Worm (Caenorhabditis elegans) whole organism, midembryonic: ENCODE measurements around the gene orc-5.

Experiments used
- T22C8.4 ChIP-seq: fragments of 200-800 bp; sonication (Bioruptor generic); IDR thresholded peaks from 2 replicates; pipeline ENCODE4 v1.3.6; 2022; ENCODE audit warnings: missing genetic modification characterization, missing compliant biosample characterization
- cog-1 ChIP-seq: sonication (generic microtip); optimal IDR thresholded peaks from 2 replicates; lab custom pipeline; 2016; ENCODE audit warnings: missing genetic modification characterization, missing compliant biosample characterization
- flt-1 ChIP-seq: fragments of 200-800 bp; sonication (Bioruptor generic); IDR thresholded peaks from 2 replicates; pipeline ENCODE4 v1.3.6; 2022; ENCODE audit warnings: missing genetic modification characterization, missing compliant biosample characterization
- klf-2 ChIP-seq: fragments of 200-800 bp; sonication (Bioruptor generic); conservative IDR thresholded peaks from 2 replicates; pipeline ENCODE4 v1.3.6; 2022; ENCODE audit warnings: missing genetic modification reagents, missing genetic modification characterization, missing compliant biosample characterization
- med-1 ChIP-seq: sonication (generic microtip); optimal IDR thresholded peaks from 2 replicates; lab custom pipeline; 2017; ENCODE audit warnings: missing genetic modification characterization, mild to moderate bottlenecking, missing compliant biosample characterization, antibody characterized with exemption, missing genetic modification reagents; ENCODE audit not compliant: insufficient read depth
- ref-1 ChIP-seq: fragments of 200-800 bp; sonication (Bioruptor generic); conservative IDR thresholded peaks from 2 replicates; pipeline ENCODE4 v1.3.6; 2022; ENCODE audit warnings: missing genetic modification reagents, missing genetic modification characterization, missing compliant biosample characterization
- tab-1 ChIP-seq: fragments of 200-800 bp; sonication (Bioruptor generic); IDR thresholded peaks from 2 replicates; pipeline ENCODE4 v1.3.6; 2022; ENCODE audit warnings: missing genetic modification characterization, missing compliant biosample characterization
- ztf-23 ChIP-seq: fragments of 200-800 bp; sonication (Bioruptor generic); IDR thresholded peaks from 2 replicates; pipeline ENCODE4 v1.3.6; 2022; ENCODE audit warnings: missing genetic modification reagents, missing genetic modification characterization, missing compliant biosample characterization

- TF ChIP-seq med-1 (no peak), tab-1 (GFP tag; lab: Robert Waterston, UW) (no peak), ztf-23 (GFP tag; lab: Robert Waterston, UW) (no peak), cog-1 (tag; lab: Kevin White, UChicago) (no peak), klf-2 (GFP tag; lab: Robert Waterston, UW) (no peak), flt-1 (GFP tag; lab: Robert Waterston, UW) (no peak), ref-1 (GFP tag; lab: Robert Waterston, UW) (no peak), T22C8.4 (GFP tag; lab: Robert Waterston, UW) (no peak)
Observed at ce11 chrIV:10780583-10780982, 46.2 kb upstream of the orc-5 start, which contains the start of gene swt-3.
